Worm (Caenorhabditis elegans) whole organism, mixed stage, embryonic: ENCODE results near the gene pat-3.
A peak's percentile ranks its signal among the peaks of the same experiment; 100 is the strongest.

Experiments
- elt-1 ChIP-seq: sonication (generic microtip); optimal IDR thresholded peaks from 2 replicates; lab custom pipeline; 2017; ENCODE audit warnings: missing genetic modification characterization, mild to moderate bottlenecking, missing compliant biosample characterization, antibody characterized with exemption, moderate library complexity, borderline replicate concordance; ENCODE audit not compliant: insufficient read depth
- mep-1 ChIP-seq: fragments of 150-350 bp; optimal IDR thresholded peaks from 2 replicates; lab custom pipeline; 2017; ENCODE audit warnings: missing biosample characterization, missing genetic modification reagents, missing genetic modification characterization, inconsistent platforms
- nhr-12 ChIP-seq: fragments of 150-350 bp; optimal IDR thresholded peaks from 2 replicates; lab custom pipeline; 2014; ENCODE audit warnings: missing biosample characterization, missing genetic modification characterization
- nhr-237 ChIP-seq: fragments of 150-350 bp; optimal IDR thresholded peaks from 2 replicates; lab custom pipeline; 2014; ENCODE audit warnings: missing biosample characterization, missing genetic modification characterization
- nhr-28 ChIP-seq: fragments of 150-350 bp; optimal IDR thresholded peaks from 2 replicates; lab custom pipeline; 2014; ENCODE audit warnings: missing biosample characterization, missing genetic modification characterization
- nhr-76 ChIP-seq: sonication (generic microtip); optimal IDR thresholded peaks from 2 replicates; lab custom pipeline; 2017; ENCODE audit warnings: missing biosample characterization, missing genetic modification characterization
- pha-4 ChIP-seq: fragments of 150-350 bp; optimal IDR thresholded peaks from 2 replicates; lab custom pipeline; 2018; ENCODE audit warnings: missing biosample characterization, missing genetic modification reagents, missing genetic modification characterization
- snpc-4 ChIP-seq: fragments of 150-350 bp; optimal IDR thresholded peaks from 2 replicates; lab custom pipeline; 2014; ENCODE audit warnings: missing biosample characterization, missing genetic modification characterization
- unc-62 ChIP-seq: fragments of 150-350 bp; optimal IDR thresholded peaks from 2 replicates; lab custom pipeline; 2014; ENCODE audit warnings: missing biosample characterization, missing genetic modification reagents, missing genetic modification characterization
- ztf-11 ChIP-seq: fragments of 150-350 bp; optimal IDR thresholded peaks from 2 replicates; lab custom pipeline; 2014; ENCODE audit warnings: missing biosample characterization, missing genetic modification characterization

- TF ChIP-seq elt-1 (tag; lab: Kevin White, UChicago) (peak; percentile 90), nhr-12 (tag; lab: Kevin White, UChicago) (peak; percentile 98), mep-1 (tag; lab: Kevin White, UChicago) (peak; percentile 100), ztf-11 (tag; lab: Kevin White, UChicago) (peak; percentile 97), nhr-76 (tag; lab: Kevin White, UChicago) (peak; percentile 14), nhr-28 (peak; percentile 93), nhr-237 (tag; lab: Kevin White, UChicago) (peak; percentile 100), unc-62 (GFP tag; lab: Kevin White, UChicago) (peak; percentile 97), pha-4 (tag; lab: Kevin White, UChicago) (peak; percentile 100), snpc-4 (tag; lab: Kevin White, UChicago) (no peak)
Observed at ce11 chrIII:3867378-3867904, 46.5 kb downstream of the pat-3 start, which contains the start of gene rpl-3.
